Worm (Caenorhabditis elegans) whole organism, L3 larva: ENCODE measurements around the gene C08G5.7.

Source experiments
- elt-2 ChIP-seq: sonication (generic microtip); optimal IDR thresholded peaks from 2 replicates; lab custom pipeline; 2016; ENCODE audit warnings: missing genetic modification reagents, mild to moderate bottlenecking, missing genetic modification characterization, missing compliant biosample characterization
- fkh-10 ChIP-seq: sonication (generic microtip); optimal IDR thresholded peaks from 2 replicates; lab custom pipeline; 2017; ENCODE audit warnings: missing biosample characterization, missing genetic modification reagents, missing genetic modification characterization
- fkh-2 ChIP-seq: fragments of 150-350 bp; optimal IDR thresholded peaks from 2 replicates; lab custom pipeline; 2014; ENCODE audit warnings: missing biosample characterization, missing genetic modification reagents, missing genetic modification characterization
- hmg-11 ChIP-seq: sonication (generic microtip); optimal IDR thresholded peaks from 2 replicates; lab custom pipeline; 2016; ENCODE audit warnings: missing genetic modification characterization, missing compliant biosample characterization
- nhr-12 ChIP-seq: fragments of 150-350 bp; optimal IDR thresholded peaks from 2 replicates; lab custom pipeline; 2014; ENCODE audit warnings: missing biosample characterization, missing genetic modification characterization
- nhr-237 ChIP-seq: fragments of 150-350 bp; optimal IDR thresholded peaks from 2 replicates; lab custom pipeline; 2014; ENCODE audit warnings: missing biosample characterization, missing genetic modification characterization
- nhr-28 ChIP-seq: fragments of 150-350 bp; optimal IDR thresholded peaks from 2 replicates; lab custom pipeline; 2014; ENCODE audit warnings: missing biosample characterization, missing genetic modification characterization
- pha-4 ChIP-seq: fragments of 150-350 bp; optimal IDR thresholded peaks from 2 replicates; lab custom pipeline; 2014; ENCODE audit warnings: missing biosample characterization, missing genetic modification reagents, missing genetic modification characterization
- pqm-1 ChIP-seq: fragments of 150-350 bp; optimal IDR thresholded peaks from 2 replicates; lab custom pipeline; 2017; ENCODE audit warnings: missing biosample characterization, missing genetic modification characterization, inconsistent platforms
- sea-2 ChIP-seq: fragments of 150-350 bp; sonication (generic microtip); optimal IDR thresholded peaks from 4 replicates; lab custom pipeline; 2014; ENCODE audit warnings: missing biosample characterization, missing genetic modification reagents, missing genetic modification characterization
- unc-62 ChIP-seq: fragments of 150-350 bp; sonication (generic microtip); optimal IDR thresholded peaks from 4 replicates; lab custom pipeline; 2014; ENCODE audit warnings: missing biosample characterization, missing genetic modification reagents, missing genetic modification characterization
- zag-1 ChIP-seq: fragments of 150-350 bp; optimal IDR thresholded peaks from 2 replicates; lab custom pipeline; 2014; ENCODE audit warnings: missing biosample characterization, missing genetic modification characterization
- ztf-4 ChIP-seq: fragments of 150-350 bp; optimal IDR thresholded peaks from 2 replicates; lab custom pipeline; 2014; ENCODE audit warnings: missing biosample characterization, missing genetic modification characterization

DNA sequence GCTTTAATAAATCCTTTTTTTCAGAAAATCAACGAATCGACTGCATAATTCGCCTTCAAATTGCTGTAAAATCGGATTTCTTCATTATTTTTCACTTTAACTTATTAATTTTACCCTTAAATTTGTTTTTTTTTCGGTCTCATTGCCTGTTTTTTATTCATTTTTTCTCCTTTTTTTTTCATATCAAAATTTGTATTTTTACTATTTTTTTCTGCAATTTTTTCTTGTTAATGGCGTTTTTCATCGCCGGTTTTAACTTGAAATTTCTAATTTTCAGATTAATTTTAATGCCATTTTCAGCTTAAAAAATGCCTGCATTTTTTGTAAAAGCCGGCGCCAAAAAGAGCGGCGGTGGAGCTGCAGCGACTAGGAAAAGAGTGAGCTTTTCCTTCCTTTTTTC is 56.0 kb downstream of the C08G5.7 start, which contains the start of gene T02H6.1:
- no peak for TF ChIP-seq unc-62 (GFP tag; lab: Kevin White, UChicago)
- TF ChIP-seq nhr-28 (tag; lab: Kevin White, UChicago), result no peak
- TF ChIP-seq ztf-4 (tag; lab: Kevin White, UChicago), result no peak
- TF ChIP-seq sea-2, result no peak
- TF ChIP-seq pha-4 (tag; lab: Kevin White, UChicago), result no peak
- TF ChIP-seq fkh-10, result no peak
- no peak for TF ChIP-seq elt-2 (tag; lab: Kevin White, UChicago)
- no peak for TF ChIP-seq pqm-1
- no peak for TF ChIP-seq fkh-2 (tag; lab: Kevin White, UChicago)
- TF ChIP-seq hmg-11 (tag; lab: Kevin White, UChicago), result no peak
- TF ChIP-seq zag-1 (tag; lab: Kevin White, UChicago), result no peak
- no peak for TF ChIP-seq nhr-12 (tag; lab: Kevin White, UChicago)
- TF ChIP-seq nhr-237 (tag; lab: Kevin White, UChicago), result no peak
